Worm (Caenorhabditis elegans) whole organism, early embryonic: ENCODE measurements around the gene C50B6.7.

Experiments
- ama-1 ChIP-seq: fragments of 150-350 bp; optimal IDR thresholded peaks from 2 replicates; lab custom pipeline; 2014
- hnd-1 ChIP-seq: sonication (generic microtip); optimal IDR thresholded peaks from 2 replicates; lab custom pipeline; 2016; ENCODE audit warnings: missing genetic modification characterization, missing compliant biosample characterization
- scrt-1 ChIP-seq: fragments of 200-800 bp; sonication (Bioruptor generic); IDR thresholded peaks from 2 replicates; pipeline ENCODE4 v1.3.6; 2022; ENCODE audit warnings: missing genetic modification characterization, missing compliant biosample characterization
- sea-1 ChIP-seq: fragments of 200-800 bp; sonication (Bioruptor generic); conservative IDR thresholded peaks from 2 replicates; pipeline ENCODE4 v1.3.6; 2022; ENCODE audit warnings: missing genetic modification characterization, missing compliant biosample characterization
- tbx-11 ChIP-seq: fragments of 200-800 bp; sonication (Bioruptor generic); IDR thresholded peaks from 2 replicates; pipeline ENCODE4 v1.3.6; 2022; ENCODE audit warnings: missing genetic modification characterization, missing compliant biosample characterization

- TF ChIP-seq tbx-11 (GFP tag; lab: Robert Waterston, UW) = no peak
- TF ChIP-seq ama-1 (lab: Kevin White, UChicago) = no peak
- TF ChIP-seq hnd-1 (tag; lab: Kevin White, UChicago) = no peak
- no peak for TF ChIP-seq sea-1
- no peak for TF ChIP-seq scrt-1 (GFP tag; lab: Robert Waterston, UW)
These were observed 41.7 kb upstream of the C50B6.7 start for ce11 chrV:13366488-13366887.
